Worm (Caenorhabditis elegans): ENCODE data around the gene rps-9.
A peak's percentile ranks its signal among the peaks of the same experiment; 100 is the strongest.

The rps-9 gene

ce11 chrII:11157660-11158059 is 31.5 kb upstream of the rps-9 start:
- no peak for TF ChIP-seq C34B4.2 (tag; optimal IDR thresholded peaks at IDR 0.05)
- no peak for TF ChIP-seq nhr-28 (tag; optimal IDR thresholded peaks at IDR 0.05)
- TF ChIP-seq mef-2 (tag; optimal IDR thresholded peaks at IDR 0.05) = no peak
- peak; percentile 61 for TF ChIP-seq nhr-90 (tag; optimal IDR thresholded peaks at IDR 0.05; ENCODE audit: poor library complexity)
- TF ChIP-seq zag-1 (tag; optimal IDR thresholded peaks at IDR 0.05) = no peak
- no peak for TF ChIP-seq ceh-63 (GFP tag; optimal IDR thresholded peaks at IDR 0.05)
- no peak for TF ChIP-seq sox-4 (tag; optimal IDR thresholded peaks at IDR 0.05)
- TF ChIP-seq irx-1 (tag; optimal IDR thresholded peaks at IDR 0.05) = no peak
- TF ChIP-seq xbp-1 (tag; optimal IDR thresholded peaks at IDR 0.05) = peak; percentile 42
- TF ChIP-seq Y116A8C.19 (tag; optimal IDR thresholded peaks at IDR 0.05; ENCODE audit: borderline replicate concordance) = no peak
- TF ChIP-seq C04F5.9 (tag; optimal IDR thresholded peaks at IDR 0.05) = no peak
- TF ChIP-seq nhr-20 (tag; optimal IDR thresholded peaks at IDR 0.05) = peak; percentile 63
- no peak for TF ChIP-seq ceh-90 (tag; optimal IDR thresholded peaks at IDR 0.05)
- TF ChIP-seq ztf-11 (tag; optimal IDR thresholded peaks at IDR 0.05) = no peak
- no peak for TF ChIP-seq fkh-4 (tag; optimal IDR thresholded peaks at IDR 0.05; ENCODE audit: borderline replicate concordance)
- no peak for TF ChIP-seq pax-3 (tag; optimal IDR thresholded peaks at IDR 0.05)
- no peak for TF ChIP-seq nhr-12 (tag; optimal IDR thresholded peaks at IDR 0.05)
- no peak for TF ChIP-seq ceh-88 (GFP tag; IDR thresholded peaks at IDR 0.05)
- no peak for TF ChIP-seq vab-15 (tag; optimal IDR thresholded peaks at IDR 0.05)
- no peak for TF ChIP-seq lin-13 (GFP tag; optimal IDR thresholded peaks at IDR 0.05)
- peak; percentile 72 for TF ChIP-seq nhr-71 (tag; optimal IDR thresholded peaks at IDR 0.05)
- peak; percentile 56 for TF ChIP-seq lin-14 (GFP tag; optimal IDR thresholded peaks at IDR 0.05)
- TF ChIP-seq lsy-2 (tag; optimal IDR thresholded peaks at IDR 0.05) = peak; percentile 34 to 62
- no peak for TF ChIP-seq nhr-237 (tag; optimal IDR thresholded peaks at IDR 0.05)
- TF ChIP-seq mab-9 (GFP tag; IDR thresholded peaks at IDR 0.05) = 0 out of 2 replicates have a peak, but pooled peaks have one; percentile 7
- TF ChIP-seq egl-27 (tag; optimal IDR thresholded peaks at IDR 0.05) = no peak
- peak in 2 of 6 experiments; percentile 6 to 27 for TF ChIP-seq elt-3 (tag; optimal IDR thresholded peaks at IDR 0.05)
- TF ChIP-seq tlp-1 (tag; optimal IDR thresholded peaks at IDR 0.05) = no peak
- TF ChIP-seq dsc-1 (tag; optimal IDR thresholded peaks at IDR 0.05) = peak; percentile 51
- TF ChIP-seq unc-62 (GFP tag; optimal IDR thresholded peaks at IDR 0.05) = no peak
- TF ChIP-seq dpl-1 (GFP tag; optimal IDR thresholded peaks at IDR 0.05) = peak; percentile 6 to 48 (median 35)
- TF ChIP-seq efl-3 (GFP tag; optimal IDR thresholded peaks at IDR 0.05) = no peak
- TF ChIP-seq hlh-17 (GFP tag; optimal IDR thresholded peaks at IDR 0.05; ENCODE audit: borderline replicate concordance) = no peak
- TF ChIP-seq efl-1 (optimal IDR thresholded peaks at IDR 0.05) = peak; percentile 42 to 52
- TF ChIP-seq efl-1 (GFP tag; optimal IDR thresholded peaks at IDR 0.05 in 1 of 2) = peak; percentile 40 to 95
- peak; percentile 5 for TF ChIP-seq F16B12.6 (tag; optimal IDR thresholded peaks at IDR 0.05)
- TF ChIP-seq ama-1 (optimal IDR thresholded peaks at IDR 0.05) = no peak
- TF ChIP-seq hlh-4 (tag; optimal IDR thresholded peaks at IDR 0.05) = no peak
- peak; percentile 12 to 36 (median 30) for TF ChIP-seq ceh-82 (tag; optimal IDR thresholded peaks at IDR 0.05)
- TF ChIP-seq ceh-8 (GFP tag; optimal IDR thresholded peaks at IDR 0.05) = no peak
- TF ChIP-seq swsn-7 (tag; optimal IDR thresholded peaks at IDR 0.05) = peak; percentile 63
- TF ChIP-seq grh-1 (GFP tag; IDR thresholded peaks at IDR 0.05) = peak; percentile 48; the same call in 1 of the 2 replicates
- TF ChIP-seq unc-130 (tag; optimal IDR thresholded peaks at IDR 0.05) = peak; percentile 55
- TF ChIP-seq snu-23 (GFP tag; optimal IDR thresholded peaks at IDR 0.05) = peak; percentile 74
- TF ChIP-seq fkh-8 (tag; optimal IDR thresholded peaks at IDR 0.05) = peak; percentile 35
- TF ChIP-seq ces-1 (GFP tag; optimal IDR thresholded peaks at IDR 0.05) = no peak
- peak; percentile 14 for TF ChIP-seq unc-86 (tag; optimal IDR thresholded peaks at IDR 0.05)
- no peak for TF ChIP-seq ztf-4 (tag; optimal IDR thresholded peaks at IDR 0.05)
- no peak for TF ChIP-seq hpl-2 (GFP tag; optimal IDR thresholded peaks at IDR 0.05)
- TF ChIP-seq alr-1 (tag; optimal IDR thresholded peaks at IDR 0.05; ENCODE audit: borderline replicate concordance) = no peak
- TF ChIP-seq snpc-4 (tag; optimal IDR thresholded peaks at IDR 0.05) = peak; percentile 59
- peak; percentile 71 for TF ChIP-seq rnt-1 (tag; optimal IDR thresholded peaks at IDR 0.05)
- peak; percentile 21 for TF ChIP-seq fos-1 (tag; optimal IDR thresholded peaks at IDR 0.05)

Data from whole organism, L1 larva.